Worm (Caenorhabditis elegans) whole organism, young adult: ENCODE results near the gene zen-4.

Source experiments
- pha-4 ChIP-seq: fragments of 150-350 bp; sonication (generic microtip); optimal IDR thresholded peaks from 2 replicates; lab custom pipeline; 2014; ENCODE audit warnings: missing biosample characterization, missing genetic modification reagents, missing genetic modification characterization
- unc-62 ChIP-seq: fragments of 150-350 bp; optimal IDR thresholded peaks from 2 replicates; lab custom pipeline; 2014; ENCODE audit warnings: missing biosample characterization, missing genetic modification reagents, missing genetic modification characterization

DNA sequence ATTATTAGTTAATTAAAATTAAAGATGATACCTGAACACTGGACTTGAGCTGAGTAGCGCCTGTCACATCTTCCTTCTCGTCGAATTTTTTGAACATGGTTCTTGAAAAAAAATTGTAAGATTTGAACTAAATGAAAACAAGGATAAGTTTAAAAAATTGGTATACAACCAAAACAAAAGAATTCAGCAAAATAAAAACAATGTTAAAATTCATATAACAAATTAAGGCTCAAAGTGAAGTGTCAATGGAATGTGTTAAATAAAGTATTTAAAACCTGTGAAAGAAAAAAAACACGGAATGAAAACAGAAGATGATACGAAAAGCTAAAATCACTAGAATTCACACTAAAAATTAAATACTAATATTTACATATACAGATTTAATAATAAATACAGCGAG, 37.3 kb downstream of the zen-4 start, which contains the start of gene C11D2.7:
- TF ChIP-seq unc-62 (GFP tag; lab: Kevin White, UChicago) (no peak), pha-4 (tag; lab: Kevin White, UChicago) (no peak)
